Fruit fly (Drosophila melanogaster) whole organism: ENCODE measurements around the gene CG44044.

Experiments used
- CG8478 ChIP-seq: fragments of >200 bp; optimal IDR thresholded peaks from 2 replicates; lab custom pipeline; 2018; ENCODE audit warnings: inconsistent platforms
- pan ChIP-seq: fragments of >200 bp; optimal IDR thresholded peaks from 2 replicates; lab custom pipeline; 2017
- psq ChIP-seq: fragments of >200 bp; optimal IDR thresholded peaks from 2 replicates; lab custom pipeline; 2017
- usp ChIP-seq: fragments of >200 bp; optimal IDR thresholded peaks from 2 replicates; lab custom pipeline; 2017; ENCODE audit warnings: missing biosample characterization, missing genetic modification characterization, mixed read lengths

DNA sequence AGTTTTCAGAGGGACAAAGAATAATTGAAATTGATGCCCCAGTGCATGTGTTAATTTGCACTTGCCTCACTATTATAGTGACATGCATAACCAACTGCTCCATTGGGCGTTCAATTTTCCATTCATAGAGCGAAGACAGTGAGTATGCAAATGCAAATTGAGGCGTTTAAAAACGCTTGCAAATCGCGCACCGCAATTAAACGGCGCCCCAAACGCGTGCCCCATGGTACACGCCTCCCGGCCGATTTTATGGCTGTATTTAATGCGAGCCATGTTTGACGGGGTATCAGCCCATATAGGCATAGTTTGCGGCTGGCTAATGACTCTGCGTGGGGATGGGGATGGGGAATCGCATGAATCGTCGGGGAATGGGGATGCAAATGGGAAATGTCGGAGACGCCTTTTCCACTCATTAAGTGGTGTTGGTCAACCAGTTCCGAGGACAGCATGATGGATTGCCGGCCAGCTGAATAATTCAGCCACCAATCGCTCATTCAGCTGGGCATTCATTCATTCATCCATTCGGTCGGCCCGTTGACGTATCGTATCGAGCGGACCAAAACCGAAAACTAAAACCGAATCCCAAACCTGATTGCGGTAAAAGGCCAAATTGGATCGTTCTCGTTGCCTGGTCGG is 13.9 kb downstream of the CG44044 start:
- TF ChIP-seq psq (lab: Kevin White, UChicago) = no peak
- no peak for TF ChIP-seq pan (lab: Kevin White, UChicago)
- TF ChIP-seq usp = no peak
- TF ChIP-seq CG8478 (lab: Kevin White, UChicago) = no peak
